Fruit fly (Drosophila melanogaster): ENCODE measurements around the gene Neb-cGP.

Gene Neb-cGP

DNA sequence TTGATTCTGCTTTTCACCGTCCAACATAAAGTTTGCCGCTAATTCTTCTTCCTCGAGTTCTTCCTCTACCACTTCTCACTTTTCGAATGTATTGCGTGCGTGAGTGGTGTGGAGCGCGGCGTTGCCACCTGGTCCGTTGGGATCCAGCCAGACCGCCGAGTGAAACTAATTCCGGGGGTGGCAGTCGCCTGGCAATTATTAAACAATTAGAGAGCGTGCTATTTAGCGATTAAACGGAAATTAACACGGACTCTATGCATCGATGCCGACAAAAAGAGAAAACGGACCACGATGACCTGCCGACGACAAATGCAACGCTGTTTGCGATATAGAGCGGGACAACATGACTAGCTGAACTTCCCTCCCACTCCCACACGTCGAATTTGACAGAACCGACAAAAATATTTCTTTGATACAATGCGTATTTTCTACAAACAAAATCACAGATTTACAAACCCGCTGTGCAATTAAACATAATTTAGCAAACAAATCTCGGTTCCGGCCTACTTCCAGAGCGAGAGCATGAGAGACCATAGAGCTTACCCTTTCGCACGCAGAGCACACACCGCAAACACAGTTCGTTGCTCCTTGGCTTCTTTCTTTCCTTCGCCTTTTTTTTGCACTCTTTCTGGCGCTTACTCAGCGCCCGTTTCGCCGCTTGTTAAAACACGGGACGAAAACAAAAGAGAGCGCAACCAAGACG, 13.1 kb downstream of the Neb-cGP start, which contains the start of gene CG2889 (continued):
- TF ChIP-seq run (tag; optimal IDR thresholded peaks at IDR 0.05) (no peak), psq (GFP tag; optimal IDR thresholded peaks at IDR 0.05) (peak; percentile 1), kni (GFP tag; optimal IDR thresholded peaks at IDR 0.05) (no peak), CG5180 (GFP tag; optimal IDR thresholded peaks at IDR 0.05) (no peak), Nf-YB (GFP tag; optimal IDR thresholded peaks at IDR 0.05) (no peak), CG42726 (GFP tag; IDR thresholded peaks at IDR 0.05; ENCODE audit: partially characterized antibody) (peak; percentile 38; the same call in 1 of the 2 replicates), H15 (GFP tag; IDR thresholded peaks at IDR 0.05) (no peak), CG34422 (GFP tag; IDR thresholded peaks at IDR 0.05) (no peak), vfl (GFP tag; optimal IDR thresholded peaks at IDR 0.05) (no peak), CG8478 (optimal IDR thresholded peaks at IDR 0.05) (no peak), C15 (GFP tag; IDR thresholded peaks at IDR 0.05) (no peak), ftz-f1 (GFP tag; optimal IDR thresholded peaks at IDR 0.05) (no peak), CG10543 (GFP tag; optimal IDR thresholded peaks at IDR 0.05) (no peak), jigr1 (GFP tag; IDR thresholded peaks at IDR 0.05) (no peak), CG7372 (GFP tag; IDR thresholded peaks at IDR 0.05) (0 out of 2 replicates have a peak, but pooled peaks have one; percentile 17), Xbp1 (GFP tag; optimal IDR thresholded peaks at IDR 0.05) (no peak), oc (tag; optimal IDR thresholded peaks at IDR 0.05) (no peak), MBD-R2 (GFP tag; IDR thresholded peaks at IDR 0.05) (peak; percentile 39), CG11695 (GFP tag; IDR thresholded peaks at IDR 0.05) (no peak), tup (GFP tag; optimal IDR thresholded peaks at IDR 0.05) (no peak), BEAF-32 (GFP tag; optimal IDR thresholded peaks at IDR 0.05) (peak; percentile 75), Spps (tag; optimal IDR thresholded peaks at IDR 0.05) (no peak), Atf3 (GFP tag; optimal IDR thresholded peaks at IDR 0.05) (no peak), chm (GFP tag; IDR thresholded peaks at IDR 0.05) (no peak), hkb (optimal IDR thresholded peaks at IDR 0.05) (no peak), hkb (GFP tag; IDR thresholded peaks at IDR 0.05) (no peak), pho (GFP tag; optimal IDR thresholded peaks at IDR 0.05) (peak; percentile 41), CG7556 (GFP tag; optimal IDR thresholded peaks at IDR 0.05) (no peak), Fer1 (GFP tag; optimal IDR thresholded peaks at IDR 0.05) (no peak), schlank (tag; optimal IDR thresholded peaks at IDR 0.05) (no peak), CG9437 (GFP tag; optimal IDR thresholded peaks at IDR 0.05) (no peak), CG10321 (GFP tag; IDR thresholded peaks at IDR 0.05) (peak; percentile 88), sob (GFP tag; IDR thresholded peaks at IDR 0.05) (peak; percentile 17; the same call in 1 of the 2 replicates), CG17612 (GFP tag; IDR thresholded peaks at IDR 0.05) (no peak), trem (tag; optimal IDR thresholded peaks at IDR 0.05) (peak; percentile 51), dimm (GFP tag; IDR thresholded peaks at IDR 0.05) (no peak), CG12071 (GFP tag; optimal IDR thresholded peaks at IDR 0.05) (no peak), pnt (GFP tag; optimal IDR thresholded peaks at IDR 0.05) (no peak), CG34376 (GFP tag; optimal IDR thresholded peaks at IDR 0.05) (no peak), CG33557 (GFP tag; optimal IDR thresholded peaks at IDR 0.05) (no peak), luna (GFP tag; optimal IDR thresholded peaks at IDR 0.05) (no peak), emc (GFP tag; optimal IDR thresholded peaks at IDR 0.05) (peak; percentile 35), CG4854 (GFP tag; optimal IDR thresholded peaks at IDR 0.05) (no peak), slbo (GFP tag; IDR thresholded peaks at IDR 0.05) (peak; percentile 48; the same call in 1 of the 2 replicates), CG6654 (GFP tag; optimal IDR thresholded peaks at IDR 0.05) (no peak), chif (GFP tag; optimal IDR thresholded peaks at IDR 0.05) (peak in 1 of 2 experiments; percentile 2), tio (GFP tag; optimal IDR thresholded peaks at IDR 0.05) (no peak), NC2α (GFP tag; optimal IDR thresholded peaks at IDR 0.05) (no peak), CG11456 (GFP tag; IDR thresholded peaks at IDR 0.05) (no peak), pan (optimal IDR thresholded peaks at IDR 0.05) (no peak), pan (GFP tag; optimal IDR thresholded peaks at IDR 0.05 in 1 of 2, IDR thresholded peaks at IDR 0.05 in 1 of 2) (peak in 1 of 2 experiments; percentile 33), H2.0 (GFP tag; IDR thresholded peaks at IDR 0.05) (no peak)
